Worm (Caenorhabditis elegans): ENCODE results near the gene 2L52.1.

Gene 2L52.1

ce11 chrII:18787-19186, 17.1 kb downstream of the 2L52.1 start (continued):
- TF ChIP-seq snpc-3.4 (tag; optimal IDR thresholded peaks at IDR 0.05) (no peak), mxl-1 (tag; optimal IDR thresholded peaks at IDR 0.05) (no peak), F22D6.2 (tag; optimal IDR thresholded peaks at IDR 0.05) (no peak), T26A5.8 (tag; optimal IDR thresholded peaks at IDR 0.05) (no peak), attf-5 (GFP tag; optimal IDR thresholded peaks at IDR 0.05) (peak; percentile 93), lin-26 (GFP tag; IDR thresholded peaks at IDR 0.05) (peak; percentile 65; the same call in 1 of the 2 replicates), him-1 (tag; optimal IDR thresholded peaks at IDR 0.05) (no peak), K11D2.4 (GFP tag; IDR thresholded peaks at IDR 0.05) (peak; percentile 68; the same call in 1 of the 2 replicates), unc-130 (GFP tag; optimal IDR thresholded peaks at IDR 0.05) (no peak), cebp-1 (GFP tag; IDR thresholded peaks at IDR 0.05) (peak; percentile 55; the same call in 1 of the 2 replicates), cebp-1 (tag; optimal IDR thresholded peaks at IDR 0.05) (no peak), tbx-9 (tag; optimal IDR thresholded peaks at IDR 0.05; ENCODE audit: borderline replicate concordance) (no peak), attf-6 (GFP tag; IDR thresholded peaks at IDR 0.05) (no peak), die-1 (tag; optimal IDR thresholded peaks at IDR 0.05) (no peak), ceh-27 (GFP tag; optimal IDR thresholded peaks at IDR 0.05) (peak; percentile 83), unc-62 (GFP tag; optimal IDR thresholded peaks at IDR 0.05) (no peak), Y53G8AR.9 (GFP tag; conservative IDR thresholded peaks at IDR 0.05) (no peak), bed-2 (GFP tag; IDR thresholded peaks at IDR 0.05) (no peak), egrh-3 (GFP tag; IDR thresholded peaks at IDR 0.05) (no peak), ccch-3 (GFP tag; optimal IDR thresholded peaks at IDR 0.05) (no peak), ama-1 (optimal IDR thresholded peaks at IDR 0.05) (no peak), ama-1 (GFP tag; optimal IDR thresholded peaks at IDR 0.05) (no peak), F23B12.7 (tag; optimal IDR thresholded peaks at IDR 0.05; ENCODE audit: insufficient read depth) (peak; percentile 46), lir-1 (GFP tag; conservative IDR thresholded peaks at IDR 0.05) (0 out of 2 replicates have a peak, but pooled peaks have one; percentile 21), let-526 (GFP tag; IDR thresholded peaks at IDR 0.05) (peak; percentile 58; the same call in 1 of the 2 replicates), lsl-1 (GFP tag; optimal IDR thresholded peaks at IDR 0.05) (no peak), egl-44 (GFP tag; IDR thresholded peaks at IDR 0.05) (no peak), snpc-4 (GFP tag; optimal IDR thresholded peaks at IDR 0.05) (no peak), snpc-4 (tag; optimal IDR thresholded peaks at IDR 0.05) (peak in 1 of 4 experiments; percentile 40), atf-7 (tag; optimal IDR thresholded peaks at IDR 0.05) (peak; percentile 71), aptf-3 (GFP tag; IDR thresholded peaks at IDR 0.05) (no peak), somi-1 (GFP tag; optimal IDR thresholded peaks at IDR 0.05) (peak; percentile 17), nfyb-1 (GFP tag; IDR thresholded peaks at IDR 0.05) (peak; percentile 44), K12H6.12 (tag; optimal IDR thresholded peaks at IDR 0.05) (peak; percentile 73), lin-40 (tag; optimal IDR thresholded peaks at IDR 0.05) (peak; percentile 81), sptf-2 (GFP tag; optimal IDR thresholded peaks at IDR 0.05) (no peak), B0035.1 (tag; optimal IDR thresholded peaks at IDR 0.05) (no peak), B0336.3 (GFP tag; IDR thresholded peaks at IDR 0.05) (peak; percentile 55; the same call in 1 of the 2 replicates), ekl-4 (GFP tag; IDR thresholded peaks at IDR 0.05) (peak; percentile 35; the same call in 1 of the 2 replicates), madf-10 (tag; optimal IDR thresholded peaks at IDR 0.05) (peak; percentile 96), dox-1 (GFP tag; IDR thresholded peaks at IDR 0.05) (peak; percentile 79), nhr-80 (tag; optimal IDR thresholded peaks at IDR 0.05) (peak; percentile 83), xnd-1 (tag; optimal IDR thresholded peaks at IDR 0.05) (no peak), D2030.7 (GFP tag; IDR thresholded peaks at IDR 0.05) (no peak), mel-28 (tag; optimal IDR thresholded peaks at IDR 0.05; ENCODE audit: borderline replicate concordance) (no peak)

Measured in whole organism, young adult.